Worm (Caenorhabditis elegans) whole organism, early embryonic: ENCODE measurements around the gene dpff-1.

ENCODE experiments used
- B0310.2 ChIP-seq: sonication (generic microtip); optimal IDR thresholded peaks from 2 replicates; lab custom pipeline; 2016; ENCODE audit warnings: mild to moderate bottlenecking, missing genetic modification characterization, missing compliant biosample characterization
- F13C5.2 ChIP-seq: sonication (generic microtip); optimal IDR thresholded peaks from 2 replicates; lab custom pipeline; 2017; ENCODE audit warnings: mild to moderate bottlenecking, missing genetic modification characterization, inconsistent platforms, missing compliant biosample characterization
- aly-1 ChIP-seq: sonication (generic microtip); optimal IDR thresholded peaks from 2 replicates; lab custom pipeline; 2016; ENCODE audit warnings: missing genetic modification characterization, missing compliant biosample characterization
- ama-1 ChIP-seq: fragments of 150-350 bp; optimal IDR thresholded peaks from 2 replicates; lab custom pipeline; 2014
- ceh-13 ChIP-seq: fragments of 200-800 bp; sonication (Bioruptor generic); optimal IDR thresholded peaks from 2 replicates; lab custom pipeline; 2018; ENCODE audit warnings: mild to moderate bottlenecking, missing genetic modification characterization, missing compliant biosample characterization
- ceh-36 ChIP-seq: sonication (generic microtip); optimal IDR thresholded peaks from 2 replicates; lab custom pipeline; 2016; ENCODE audit warnings: missing genetic modification characterization, inconsistent platforms, missing compliant biosample characterization
- ets-7 ChIP-seq: sonication (generic microtip); optimal IDR thresholded peaks from 2 replicates; lab custom pipeline; 2016; ENCODE audit warnings: missing genotype, missing genetic modification characterization, missing compliant biosample characterization
- flt-1 ChIP-seq: fragments of 200-800 bp; sonication (Bioruptor generic); IDR thresholded peaks from 2 replicates; pipeline ENCODE4 v1.3.6; 2022; ENCODE audit warnings: missing genetic modification characterization, missing compliant biosample characterization
- hmbx-1 ChIP-seq: sonication (generic microtip); optimal IDR thresholded peaks from 2 replicates; lab custom pipeline; 2016; ENCODE audit warnings: mild to moderate bottlenecking, missing genetic modification characterization, missing compliant biosample characterization
- hmg-4 ChIP-seq: fragments of 200-800 bp; sonication (Bioruptor generic); optimal IDR thresholded peaks from 2 replicates; lab custom pipeline; 2018; ENCODE audit warnings: mild to moderate bottlenecking, missing genetic modification characterization, missing compliant biosample characterization
- hnd-1 ChIP-seq: sonication (generic microtip); optimal IDR thresholded peaks from 2 replicates; lab custom pipeline; 2016; ENCODE audit warnings: missing genetic modification characterization, missing compliant biosample characterization
- pes-1 ChIP-seq: fragments of 200-800 bp; sonication (Bioruptor generic); IDR thresholded peaks from 2 replicates; pipeline ENCODE4 v1.3.6; 2022; ENCODE audit warnings: missing genetic modification reagents, missing genetic modification characterization, missing compliant biosample characterization
- scrt-1 ChIP-seq: fragments of 200-800 bp; sonication (Bioruptor generic); IDR thresholded peaks from 2 replicates; pipeline ENCODE4 v1.3.6; 2022; ENCODE audit warnings: missing genetic modification characterization, missing compliant biosample characterization
- sea-1 ChIP-seq: fragments of 200-800 bp; sonication (Bioruptor generic); conservative IDR thresholded peaks from 2 replicates; pipeline ENCODE4 v1.3.6; 2022; ENCODE audit warnings: missing genetic modification characterization, missing compliant biosample characterization
- tbx-11 ChIP-seq: fragments of 200-800 bp; sonication (Bioruptor generic); IDR thresholded peaks from 2 replicates; pipeline ENCODE4 v1.3.6; 2022; ENCODE audit warnings: missing genetic modification characterization, missing compliant biosample characterization
- tbx-37 ChIP-seq: fragments of 200-800 bp; sonication (Bioruptor generic); conservative IDR thresholded peaks from 2 replicates; pipeline ENCODE4 v1.3.6; 2022; ENCODE audit warnings: missing genetic modification reagents, missing genetic modification characterization, missing compliant biosample characterization
- tra-4 ChIP-seq: sonication (generic microtip); optimal IDR thresholded peaks from 2 replicates; lab custom pipeline; 2017; ENCODE audit warnings: missing genetic modification characterization, missing compliant biosample characterization

Gene dpff-1

ce11 chrIII:5906059-5906458, at the start of gene dpff-1:
Gene dpff-1 (minus strand): TSS chrIII:5906346.
- TF ChIP-seq F13C5.2 (tag; lab: Kevin White, UChicago) (peak; percentile 23), scrt-1 (GFP tag; lab: Robert Waterston, UW) (no peak)

DNA sequence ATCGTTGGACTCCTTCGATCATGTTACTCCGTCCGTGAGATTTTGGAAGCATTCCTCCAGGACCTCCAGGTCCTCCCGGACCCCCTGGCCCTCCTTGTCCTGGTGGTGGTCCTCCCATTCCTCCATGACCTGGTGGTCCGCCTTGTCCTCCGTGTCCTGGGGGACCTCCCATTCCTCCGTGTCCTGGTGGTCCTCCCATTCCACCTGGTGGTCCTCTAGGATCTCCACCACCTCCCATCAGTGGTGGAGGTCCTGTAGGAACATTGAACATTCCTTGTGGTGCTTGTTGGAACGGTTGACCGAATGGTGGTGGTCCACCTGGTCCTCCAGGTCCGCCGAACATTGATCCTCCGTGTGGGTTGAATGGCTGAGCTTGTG, 47.8 kb upstream of the dpff-1 start:
- TF ChIP-seq flt-1 (no peak), F13C5.2 (tag; lab: Kevin White, UChicago) (no peak), ceh-13 (peak; percentile 2), scrt-1 (GFP tag; lab: Robert Waterston, UW) (no peak), tbx-11 (GFP tag; lab: Robert Waterston, UW) (0 out of 2 replicates have a peak, but pooled peaks have one; percentile 21), B0310.2 (no peak), tra-4 (tag; lab: Kevin White, UChicago) (no peak), aly-1 (tag; lab: Kevin White, UChicago) (no peak), hmbx-1 (tag; lab: Kevin White, UChicago) (no peak), tbx-37 (no peak), pes-1 (GFP tag; lab: Robert Waterston, UW) (no peak), sea-1 (GFP tag; lab: Robert Waterston, UW) (no peak), ceh-36 (tag; lab: Kevin White, UChicago) (no peak)

- no peak for TF ChIP-seq hmg-4 (GFP tag; lab: Kevin White, UChicago)
- no peak for TF ChIP-seq tbx-37
- no peak for TF ChIP-seq ceh-13
- TF ChIP-seq scrt-1 (GFP tag; lab: Robert Waterston, UW), result no peak
- TF ChIP-seq sea-1 (GFP tag; lab: Robert Waterston, UW), result no peak
- no peak for TF ChIP-seq ceh-36 (tag; lab: Kevin White, UChicago)
- TF ChIP-seq hmbx-1 (tag; lab: Kevin White, UChicago), result no peak
- TF ChIP-seq flt-1, result no peak
- no peak for TF ChIP-seq pes-1 (GFP tag; lab: Robert Waterston, UW)
- no peak for TF ChIP-seq ama-1
- TF ChIP-seq aly-1 (tag; lab: Kevin White, UChicago), result no peak
- TF ChIP-seq B0310.2, result no peak
- TF ChIP-seq hnd-1 (tag; lab: Kevin White, UChicago), result no peak
These were observed 47.1 kb upstream of the dpff-1 start for ce11 chrIII:5953041-5953912.

DNA sequence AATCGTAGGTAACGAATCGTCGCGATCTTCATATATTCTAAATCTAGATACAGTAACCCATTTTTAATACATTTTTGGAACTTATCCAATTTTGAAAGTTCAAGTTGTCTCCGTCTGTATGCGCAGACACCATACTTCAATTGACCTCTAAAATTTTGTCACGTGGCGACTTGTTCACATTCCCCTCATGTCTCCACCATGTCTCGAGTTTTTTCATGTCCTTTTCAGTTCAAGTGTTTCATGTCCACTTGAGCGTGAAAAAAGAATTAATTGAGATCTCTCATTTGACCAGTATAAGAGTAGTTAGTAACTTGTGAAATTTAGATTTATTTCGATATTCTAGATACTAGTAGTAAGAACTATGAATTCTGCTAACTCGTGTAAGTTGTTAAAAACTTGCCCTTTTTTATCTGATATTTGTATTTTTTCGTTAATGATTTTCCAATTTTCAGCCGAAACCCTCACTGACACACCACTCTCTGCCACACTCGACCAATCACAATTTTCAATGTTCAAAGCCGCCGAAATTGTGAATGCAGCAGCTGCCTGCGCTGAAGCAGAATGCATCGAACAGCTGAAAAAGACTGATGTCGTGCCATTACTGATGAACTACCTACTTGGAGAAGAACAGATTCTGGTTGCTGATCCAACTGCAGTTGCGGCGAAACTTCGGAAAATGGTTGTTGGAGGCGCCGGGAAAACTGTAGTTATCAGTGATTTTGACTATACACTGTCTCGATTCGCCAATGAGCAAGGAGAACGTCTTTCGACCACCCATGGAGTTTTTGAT, 45.6 kb upstream of the dpff-1 start:
- TF ChIP-seq hmbx-1 (tag; lab: Kevin White, UChicago) (no peak), hnd-1 (tag; lab: Kevin White, UChicago) (no peak), ceh-13 (no peak), flt-1 (no peak), ama-1 (no peak), tra-4 (tag; lab: Kevin White, UChicago) (no peak), aly-1 (tag; lab: Kevin White, UChicago) (no peak), scrt-1 (GFP tag; lab: Robert Waterston, UW) (no peak), tbx-37 (no peak), B0310.2 (no peak), F13C5.2 (tag; lab: Kevin White, UChicago) (no peak), ceh-36 (tag; lab: Kevin White, UChicago) (no peak), pes-1 (GFP tag; lab: Robert Waterston, UW) (no peak), tbx-11 (GFP tag; lab: Robert Waterston, UW) (no peak), hmg-4 (GFP tag; lab: Kevin White, UChicago) (no peak)

DNA sequence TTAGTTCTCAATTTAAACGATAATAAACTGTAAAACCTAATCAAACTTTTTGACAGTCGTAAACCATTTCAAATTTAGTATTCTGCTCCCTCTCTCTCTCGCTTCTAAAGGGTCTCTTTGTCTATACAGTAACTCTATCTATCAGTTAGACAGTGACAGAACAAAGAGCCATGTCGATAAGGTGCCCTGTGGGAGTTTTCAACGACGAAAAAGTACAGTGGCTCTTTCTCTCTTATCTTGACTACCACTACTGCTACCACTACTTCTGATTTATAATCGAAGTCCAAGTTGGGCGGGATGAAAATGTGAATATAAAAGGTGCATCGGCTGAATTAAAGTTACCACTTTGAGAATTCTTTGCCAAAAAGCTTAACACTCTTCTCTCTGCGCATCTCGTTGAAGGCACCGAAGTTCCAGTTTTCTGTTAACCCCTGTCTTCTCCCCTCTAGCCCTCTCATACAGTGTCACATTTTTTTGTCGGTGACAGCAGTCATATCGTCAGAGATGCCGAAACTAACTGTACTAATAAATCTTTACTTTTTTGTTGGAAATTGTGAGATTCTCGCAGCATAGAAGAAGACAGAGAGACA, 44.7 kb upstream of the dpff-1 start:
- TF ChIP-seq pes-1 (GFP tag; lab: Robert Waterston, UW) (no peak), hnd-1 (tag; lab: Kevin White, UChicago) (no peak), sea-1 (GFP tag; lab: Robert Waterston, UW) (no peak), flt-1 (no peak), ceh-13 (no peak), tbx-11 (GFP tag; lab: Robert Waterston, UW) (no peak), ets-7 (no peak)

ce11 chrIII:5949817-5950216, 43.7 kb upstream of the dpff-1 start:
- TF ChIP-seq hnd-1 (tag; lab: Kevin White, UChicago) (no peak), B0310.2 (no peak), scrt-1 (GFP tag; lab: Robert Waterston, UW) (no peak), hmbx-1 (tag; lab: Kevin White, UChicago) (no peak), F13C5.2 (tag; lab: Kevin White, UChicago) (no peak), hmg-4 (GFP tag; lab: Kevin White, UChicago) (no peak), ama-1 (no peak), sea-1 (GFP tag; lab: Robert Waterston, UW) (no peak), tra-4 (tag; lab: Kevin White, UChicago) (no peak), aly-1 (tag; lab: Kevin White, UChicago) (no peak), pes-1 (GFP tag; lab: Robert Waterston, UW) (no peak)

ce11 chrIII:5948986-5949385, 42.8 kb upstream of the dpff-1 start:
- TF ChIP-seq ets-7 (no peak), ama-1 (no peak), tbx-37 (no peak), B0310.2 (no peak), hmg-4 (GFP tag; lab: Kevin White, UChicago) (no peak), tbx-11 (GFP tag; lab: Robert Waterston, UW) (no peak), hmbx-1 (tag; lab: Kevin White, UChicago) (no peak), ceh-36 (tag; lab: Kevin White, UChicago) (no peak)
